Worm (Caenorhabditis elegans): Measurements from ENCODE around the gene ucr-2.2.

DNA sequence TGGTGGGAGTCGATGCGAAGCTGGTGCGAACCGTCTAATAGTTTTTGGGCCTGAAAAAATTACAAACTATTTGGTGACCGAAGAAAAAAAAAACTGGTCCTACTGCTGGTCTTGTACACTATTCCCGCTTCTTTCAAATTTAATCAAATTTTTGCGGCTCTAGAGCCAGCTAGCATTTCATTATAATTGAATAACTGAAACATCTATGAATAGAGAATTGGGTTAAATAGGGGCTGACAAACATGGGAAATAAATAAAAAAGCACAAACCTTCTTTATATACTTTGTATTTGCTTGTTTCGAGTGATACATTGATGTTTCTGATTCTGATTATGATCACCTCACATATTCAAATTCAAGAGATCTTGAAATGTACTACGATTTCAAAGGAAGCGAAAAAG lies 48.6 kb upstream of the ucr-2.2 start:
- TF ChIP-seq dao-5 (tag; optimal IDR thresholded peaks at IDR 0.05) (no peak), W03F9.2 (tag; optimal IDR thresholded peaks at IDR 0.05) (no peak), him-1 (tag; optimal IDR thresholded peaks at IDR 0.05) (no peak)

All from whole organism, L4/young adult.